Fruit fly (Drosophila melanogaster) whole organism, embryonic: Measurements from ENCODE around the gene DCP2.

ENCODE experiments used
- ATbp ChIP-seq: fragments of 200-800 bp; sonication (Bioruptor generic); optimal IDR thresholded peaks from 2 replicates; lab custom pipeline; 2017; ENCODE audit warnings: missing biosample characterization, mild to moderate bottlenecking, missing genetic modification characterization, missing genetic modification reagents
- Antp ChIP-seq: fragments of 200-800 bp; sonication (Bioruptor generic); optimal IDR thresholded peaks from 3 replicates; lab custom pipeline; 2016; ENCODE audit warnings: missing biosample characterization, missing genetic modification characterization
- Atf-2 ChIP-seq: fragments of 200-800 bp; sonication (Bioruptor generic); optimal IDR thresholded peaks from 2 replicates; lab custom pipeline; 2016; ENCODE audit warnings: missing biosample characterization, missing genetic modification characterization
- B-H1 ChIP-seq: fragments of 200-800 bp; sonication (Bioruptor generic); IDR thresholded peaks from 3 replicates; pipeline ENCODE4 v1.3.6; 2022; ENCODE audit warnings: missing biosample characterization, missing genetic modification characterization
- CG12659 ChIP-seq: fragments of 200-800 bp; sonication (Bioruptor generic); optimal IDR thresholded peaks from 3 replicates; lab custom pipeline; 2017; ENCODE audit warnings: mild to moderate bottlenecking, missing biosample characterization, missing genetic modification reagents, missing genetic modification characterization
- CG13624 ChIP-seq: fragments of 200-800 bp; sonication (Bioruptor generic); optimal IDR thresholded peaks from 2 replicates; lab custom pipeline; 2016; ENCODE audit warnings: missing biosample characterization, missing genetic modification characterization
- CG14014 ChIP-seq: fragments of 200-800 bp; sonication (Bioruptor generic); IDR thresholded peaks from 2 replicates; pipeline ENCODE4 v1.3.6; 2022; ENCODE audit warnings: missing biosample characterization, missing genetic modification characterization
- CG14441 ChIP-seq: fragments of 200-800 bp; sonication (Bioruptor generic); IDR thresholded peaks from 2 replicates; pipeline ENCODE4 v1.3.6; 2022; ENCODE audit warnings: missing biosample characterization, missing genetic modification characterization
- CG15269 ChIP-seq: fragments of 200-800 bp; sonication (Bioruptor generic); optimal IDR thresholded peaks from 2 replicates; lab custom pipeline; 2018; ENCODE audit warnings: missing biosample characterization, mild to moderate bottlenecking, missing genetic modification characterization, moderate library complexity
- CG16813 ChIP-seq: fragments of 200-800 bp; sonication (Bioruptor generic); IDR thresholded peaks from 3 replicates; pipeline ENCODE4 v1.3.6; 2022; ENCODE audit warnings: missing biosample characterization, missing genetic modification characterization; ENCODE audit not compliant: partially characterized antibody
- CG16815 ChIP-seq: fragments of 200-800 bp; sonication (Bioruptor generic); optimal IDR thresholded peaks from 3 replicates; lab custom pipeline; 2017; ENCODE audit warnings: missing biosample characterization, mild to moderate bottlenecking, missing genetic modification characterization
- CG17361 ChIP-seq: fragments of 200-800 bp; sonication (Bioruptor generic); IDR thresholded peaks from 3 replicates; pipeline ENCODE4 v1.3.6; 2022; ENCODE audit warnings: missing biosample characterization, missing genetic modification characterization
- CG17385 ChIP-seq: fragments of 200-800 bp; sonication (Bioruptor generic); optimal IDR thresholded peaks from 3 replicates; lab custom pipeline; 2018; ENCODE audit warnings: missing biosample characterization, mild to moderate bottlenecking, missing genetic modification characterization
- CG2875 ChIP-seq: fragments of 200-800 bp; sonication (Bioruptor generic); optimal IDR thresholded peaks from 2 replicates; lab custom pipeline; 2017; ENCODE audit warnings: missing biosample characterization, mild to moderate bottlenecking, missing genetic modification characterization, missing genetic modification reagents
- CG2889 ChIP-seq: fragments of 200-800 bp; sonication (Bioruptor generic); IDR thresholded peaks from 3 replicates; pipeline ENCODE4 v1.3.6; 2022; ENCODE audit warnings: missing biosample characterization, missing genetic modification characterization
- CG5180 ChIP-seq: fragments of 200-800 bp; sonication (Bioruptor generic); optimal IDR thresholded peaks from 3 replicates; lab custom pipeline; 2017; ENCODE audit warnings: missing biosample characterization, missing genetic modification characterization, mild to moderate bottlenecking, moderate library complexity, missing genetic modification reagents
- CG5953 ChIP-seq: fragments of 200-800 bp; sonication (Bioruptor generic); IDR thresholded peaks from 2 replicates; pipeline ENCODE4 v1.3.6; 2022; ENCODE audit warnings: missing biosample characterization, missing genetic modification characterization
- CG6791 ChIP-seq: fragments of 200-800 bp; sonication (Bioruptor generic); IDR thresholded peaks from 3 replicates; pipeline ENCODE4 v1.3.6; 2022; ENCODE audit warnings: missing biosample characterization, missing genetic modification characterization; ENCODE audit not compliant: partially characterized antibody
- CG7372 ChIP-seq: fragments of 200-800 bp; sonication (Bioruptor generic); IDR thresholded peaks from 2 replicates; pipeline ENCODE4 v1.3.6; 2022; ENCODE audit warnings: missing biosample characterization, missing genetic modification characterization
- CG7745 ChIP-seq: fragments of 200-800 bp; sonication (Bioruptor generic); optimal IDR thresholded peaks from 2 replicates; lab custom pipeline; 2018; ENCODE audit warnings: missing biosample characterization, mild to moderate bottlenecking, missing genetic modification characterization, moderate library complexity
- CG8924 ChIP-seq: fragments of 200-800 bp; optimal IDR thresholded peaks from 3 replicates; lab custom pipeline; 2019; ENCODE audit warnings: missing biosample characterization, mild to moderate bottlenecking, missing genetic modification characterization, moderate library complexity
- CG9609 ChIP-seq: fragments of 200-800 bp; sonication (Bioruptor generic); optimal IDR thresholded peaks from 3 replicates; lab custom pipeline; 2016; ENCODE audit warnings: missing biosample characterization, missing genetic modification characterization
- CG9727 ChIP-seq: fragments of 200-800 bp; sonication (Bioruptor generic); optimal IDR thresholded peaks from 3 replicates; lab custom pipeline; 2017; ENCODE audit warnings: missing biosample characterization, mild to moderate bottlenecking, missing genetic modification characterization
- Hmx ChIP-seq: fragments of 200-800 bp; sonication (Bioruptor generic); optimal IDR thresholded peaks from 2 replicates; lab custom pipeline; 2016; ENCODE audit warnings: missing biosample characterization, missing genetic modification characterization
- Jarid2 ChIP-seq: fragments of 200-800 bp; sonication (Bioruptor generic); optimal IDR thresholded peaks from 3 replicates; lab custom pipeline; 2017; ENCODE audit warnings: mild to moderate bottlenecking, missing biosample characterization, missing genetic modification reagents, missing genetic modification characterization
- Lpt ChIP-seq: fragments of >200 bp; optimal IDR thresholded peaks from 2 replicates; lab custom pipeline; 2018; ENCODE audit warnings: missing biosample characterization, missing genetic modification characterization
- NfI ChIP-seq: fragments of 200-800 bp; sonication (Bioruptor generic); optimal IDR thresholded peaks from 3 replicates; lab custom pipeline; 2018; ENCODE audit warnings: missing biosample characterization, mild to moderate bottlenecking, missing genetic modification characterization, moderate library complexity
- Xbp1 ChIP-seq: fragments of 200-800 bp; sonication (Bioruptor generic); optimal IDR thresholded peaks from 3 replicates; lab custom pipeline; 2016; ENCODE audit warnings: missing biosample characterization, mild to moderate bottlenecking, missing genetic modification characterization
- bbx ChIP-seq: fragments of 200-800 bp; sonication (Bioruptor generic); IDR thresholded peaks from 2 replicates; pipeline ENCODE4 v1.3.6; 2022; ENCODE audit warnings: missing biosample characterization, missing genetic modification characterization; ENCODE audit not compliant: partially characterized antibody
- cato ChIP-seq: fragments of 200-800 bp; sonication (Bioruptor generic); optimal IDR thresholded peaks from 2 replicates; lab custom pipeline; 2016; ENCODE audit warnings: missing biosample characterization, missing genetic modification characterization, borderline replicate concordance
- da ChIP-seq: fragments of 200-800 bp; sonication (Bioruptor generic); optimal IDR thresholded peaks from 2 replicates; lab custom pipeline; 2016; ENCODE audit warnings: missing biosample characterization, missing genetic modification characterization
- dm ChIP-seq: fragments of 200-800 bp; sonication (Bioruptor generic); optimal IDR thresholded peaks from 3 replicates; lab custom pipeline; 2016; ENCODE audit warnings: missing biosample characterization, missing genetic modification characterization
- en ChIP-seq: fragments of 200-800 bp; sonication (Bioruptor generic); optimal IDR thresholded peaks from 2 replicates; lab custom pipeline; 2016; ENCODE audit warnings: missing biosample characterization, missing genetic modification characterization
- esg ChIP-seq: fragments of 200-800 bp; sonication (Bioruptor generic); conservative IDR thresholded peaks from 2 replicates; pipeline ENCODE4 v1.3.6; 2022; ENCODE audit warnings: missing biosample characterization, missing genetic modification characterization
- eve ChIP-seq, 2 experiments: fragments of >200 bp; optimal IDR thresholded peaks; 2 replicates each; lab custom pipeline; 2017; ENCODE audit warnings: missing biosample characterization in 2 of 2, missing genetic modification characterization in 2 of 2
- gfzf ChIP-seq: fragments of 200-800 bp; sonication (Bioruptor generic); optimal IDR thresholded peaks from 2 replicates; lab custom pipeline; 2016; ENCODE audit warnings: missing biosample characterization, mild to moderate bottlenecking, missing genetic modification characterization, moderate library complexity
- hth ChIP-seq: fragments of >200 bp; optimal IDR thresholded peaks from 2 replicates; lab custom pipeline; 2017; ENCODE audit warnings: inconsistent platforms
- ind ChIP-seq: fragments of 200-800 bp; sonication (Bioruptor generic); optimal IDR thresholded peaks from 3 replicates; lab custom pipeline; 2016; ENCODE audit warnings: missing biosample characterization, missing genetic modification characterization
- kni ChIP-seq: fragments of 200-800 bp; sonication (Bioruptor generic); optimal IDR thresholded peaks from 3 replicates; lab custom pipeline; 2017; ENCODE audit warnings: mild to moderate bottlenecking, missing biosample characterization, missing genetic modification reagents, missing genetic modification characterization
- lbe ChIP-seq: fragments of 200-800 bp; sonication (Bioruptor generic); optimal IDR thresholded peaks from 2 replicates; lab custom pipeline; 2016; ENCODE audit warnings: missing biosample characterization, mild to moderate bottlenecking, missing genetic modification characterization
- mam ChIP-seq: fragments of 200-800 bp; sonication (Bioruptor generic); optimal IDR thresholded peaks from 3 replicates; lab custom pipeline; 2016; ENCODE audit warnings: missing biosample characterization, missing genetic modification characterization
- p53 ChIP-seq: fragments of 200-800 bp; sonication (Bioruptor generic); optimal IDR thresholded peaks from 2 replicates; lab custom pipeline; 2016; ENCODE audit warnings: missing biosample characterization, missing genetic modification characterization
- peb ChIP-seq: fragments of 200-800 bp; sonication (Bioruptor generic); IDR thresholded peaks from 2 replicates; pipeline ENCODE4 v1.3.6; 2022; ENCODE audit warnings: missing biosample characterization, missing genetic modification characterization
- pum ChIP-seq: fragments of 200-800 bp; sonication (Bioruptor generic); optimal IDR thresholded peaks from 2 replicates; lab custom pipeline; 2016; ENCODE audit warnings: missing biosample characterization, missing genetic modification characterization
- rib ChIP-seq: fragments of 200-800 bp; sonication (Bioruptor generic); IDR thresholded peaks from 2 replicates; pipeline ENCODE4 v1.3.6; 2022; ENCODE audit warnings: missing biosample characterization, missing genetic modification characterization
- ro ChIP-seq: fragments of 200-800 bp; sonication (Bioruptor generic); IDR thresholded peaks from 2 replicates; pipeline ENCODE4 v1.3.6; 2022; ENCODE audit warnings: missing biosample characterization, missing genetic modification characterization
- salm ChIP-seq: fragments of 200-800 bp; sonication (Bioruptor generic); optimal IDR thresholded peaks from 2 replicates; lab custom pipeline; 2018; ENCODE audit warnings: missing biosample characterization, mild to moderate bottlenecking, missing genetic modification characterization
- sisA ChIP-seq: fragments of 200-800 bp; sonication (Bioruptor generic); IDR thresholded peaks from 2 replicates; pipeline ENCODE4 v1.3.6; 2022; ENCODE audit warnings: missing biosample characterization, missing genetic modification characterization
- tup ChIP-seq: fragments of 200-800 bp; sonication (Bioruptor generic); optimal IDR thresholded peaks from 2 replicates; lab custom pipeline; 2016; ENCODE audit warnings: missing biosample characterization, mild to moderate bottlenecking, missing genetic modification characterization, moderate library complexity

The DCP2 gene

DNA sequence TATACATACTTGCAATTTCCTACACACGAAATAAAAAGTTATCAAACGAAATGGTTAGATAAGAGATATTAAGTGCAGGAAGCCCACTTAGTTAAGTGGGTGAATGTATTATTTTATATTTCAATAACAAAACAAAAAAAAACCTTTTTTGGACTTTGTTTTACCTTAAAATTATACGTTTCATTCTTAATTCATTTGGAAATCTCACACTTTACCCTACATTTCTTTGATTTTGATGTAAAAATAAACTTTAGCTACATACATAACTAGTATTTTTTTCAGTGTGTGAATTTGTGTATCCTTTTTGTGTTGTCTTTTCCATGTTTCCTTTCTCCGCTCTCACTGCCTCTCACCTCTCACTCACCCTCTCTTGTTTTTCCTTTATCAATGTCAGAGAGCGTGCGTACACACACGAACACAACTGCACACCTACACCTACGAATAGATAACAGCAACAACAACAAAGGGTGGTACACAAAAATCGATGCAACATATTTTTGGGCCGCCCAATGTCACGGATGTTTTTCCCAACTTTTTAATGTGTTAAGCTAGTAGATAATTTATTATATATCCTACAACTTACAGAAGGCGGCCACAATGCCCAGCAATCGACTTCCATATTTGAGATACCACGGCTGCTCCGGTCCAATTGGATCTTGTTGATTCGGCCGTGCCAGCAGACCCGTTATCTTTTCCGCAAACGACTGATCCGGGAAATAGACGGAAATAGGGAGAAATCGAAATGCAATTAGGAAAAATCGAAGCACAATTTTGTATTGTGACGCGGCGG lies 10.7 kb downstream of the DCP2 start (continued):
- TF ChIP-seq pum (GFP tag; lab: Kevin White, UChicago) (peak; percentile 37), bbx (GFP tag; lab: Robert Waterston, UW) (no peak), dm (no peak), mam (GFP tag; lab: Kevin White, UChicago) (peak; percentile 65), CG17361 (peak; percentile 71), CG7372 (GFP tag; lab: Robert Waterston, UW) (no peak), cato (GFP tag; lab: Kevin White, UChicago) (peak; percentile 45), CG13624 (peak; percentile 46), esg (GFP tag; lab: Robert Waterston, UW) (peak; percentile 68), CG7745 (no peak), CG15269 (tag; lab: Kevin White, UChicago) (peak; percentile 80), ATbp (peak; percentile 68), rib (GFP tag; lab: Robert Waterston, UW) (0 out of 2 replicates have a peak, but pooled peaks have one; percentile 46), Lpt (GFP tag; lab: Kevin White, UChicago) (no peak), kni (GFP tag; lab: Kevin White, UChicago) (no peak), Xbp1 (GFP tag; lab: Kevin White, UChicago) (peak; percentile 69), CG2875 (GFP tag; lab: Kevin White, UChicago) (peak; percentile 63), NfI (peak; percentile 67), CG5180 (GFP tag; lab: Kevin White, UChicago) (peak; percentile 55), lbe (GFP tag; lab: Kevin White, UChicago) (peak; percentile 66), ro (no peak), Jarid2 (no peak), CG9609 (GFP tag; lab: Kevin White, UChicago) (peak; percentile 44), CG14441 (GFP tag; lab: Robert Waterston, UW) (0 out of 2 replicates have a peak, but pooled peaks have one; percentile 48), tup (GFP tag; lab: Kevin White, UChicago) (no peak), CG2889 (GFP tag; lab: Robert Waterston, UW) (no peak), en (GFP tag; lab: Kevin White, UChicago) (no peak), p53 (no peak), eve (GFP tag; optimal IDR thresholded peaks at IDR 0.05; lab: Kevin White, UChicago) (peak in 1 of 2 experiments; percentile 82), da (GFP tag; lab: Kevin White, UChicago) (peak; percentile 25), sisA (no peak), gfzf (no peak), CG8924 (tag; lab: Kevin White, UChicago) (peak; percentile 65), Antp (no peak), CG17385 (GFP tag; lab: Kevin White, UChicago) (peak; percentile 67), CG9727 (GFP tag; lab: Kevin White, UChicago) (peak; percentile 81), salm (tag; lab: Kevin White, UChicago) (peak; percentile 43), B-H1 (GFP tag; lab: Robert Waterston, UW) (peak; percentile 36; the same call in 1 of the 3 replicates), Hmx (GFP tag; lab: Kevin White, UChicago) (no peak), hth (no peak), CG5953 (peak; percentile 23; the same call in 1 of the 2 replicates), CG16815 (GFP tag; lab: Kevin White, UChicago) (peak; percentile 40), CG12659 (peak; percentile 54), CG14014 (peak; percentile 48; the same call in 1 of the 2 replicates), CG16813 (no peak), Atf-2 (GFP tag; lab: Kevin White, UChicago) (peak; percentile 42), peb (GFP tag; lab: Robert Waterston, UW) (no peak), ind (GFP tag; lab: Kevin White, UChicago) (peak; percentile 67), CG6791 (GFP tag; lab: Robert Waterston, UW) (no peak)
